Worm (Caenorhabditis elegans) whole organism, L2 larva: ENCODE data around the gene nhr-177.

Experiments used
- aly-2 ChIP-seq: fragments of 150-350 bp; optimal IDR thresholded peaks from 2 replicates; lab custom pipeline; 2014; ENCODE audit warnings: missing biosample characterization, missing genetic modification characterization
- ama-1 ChIP-seq: fragments of 150-350 bp; optimal IDR thresholded peaks from 2 replicates; lab custom pipeline; 2018; ENCODE audit warnings: inconsistent platforms
- ceh-16 ChIP-seq: fragments of 150-350 bp; optimal IDR thresholded peaks from 2 replicates; lab custom pipeline; 2014; ENCODE audit warnings: missing biosample characterization, missing genetic modification characterization
- egl-27 ChIP-seq: sonication (generic microtip); optimal IDR thresholded peaks from 3 replicates; lab custom pipeline; 2017; ENCODE audit warnings: missing biosample characterization, missing genetic modification reagents, missing genetic modification characterization
- elt-1 ChIP-seq: fragments of 150-350 bp; optimal IDR thresholded peaks from 2 replicates; lab custom pipeline; 2014; ENCODE audit warnings: missing biosample characterization, missing genetic modification characterization
- lin-39 ChIP-seq: fragments of 150-350 bp; optimal IDR thresholded peaks from 2 replicates; lab custom pipeline; 2014; ENCODE audit warnings: missing biosample characterization, missing genetic modification reagents, missing genetic modification characterization
- lsy-2 ChIP-seq, 2 experiments: fragments of 150-350 bp in 1 of 2; sonication (generic microtip) in 1 of 2; optimal IDR thresholded peaks; 2 replicates each; lab custom pipeline; 2014 to 2017; ENCODE audit warnings: missing biosample characterization in 2 of 2, missing genetic modification characterization in 2 of 2
- nhr-12 ChIP-seq: fragments of 150-350 bp; optimal IDR thresholded peaks from 2 replicates; lab custom pipeline; 2014; ENCODE audit warnings: missing biosample characterization, missing genetic modification characterization
- nhr-77 ChIP-seq: fragments of 150-350 bp; optimal IDR thresholded peaks from 2 replicates; lab custom pipeline; 2014; ENCODE audit warnings: missing biosample characterization, missing genetic modification characterization
- unc-55 ChIP-seq: fragments of 150-350 bp; sonication (generic microtip); optimal IDR thresholded peaks from 3 replicates; lab custom pipeline; 2014; ENCODE audit warnings: missing biosample characterization, missing genetic modification reagents, missing genetic modification characterization
- zag-1 ChIP-seq: fragments of 150-350 bp; optimal IDR thresholded peaks from 2 replicates; lab custom pipeline; 2014; ENCODE audit warnings: missing biosample characterization, missing genetic modification characterization

- no peak for TF ChIP-seq aly-2 (tag; lab: Kevin White, UChicago)
- no peak for TF ChIP-seq lin-39 (tag; lab: Kevin White, UChicago)
- TF ChIP-seq lsy-2 (tag; optimal IDR thresholded peaks at IDR 0.05; lab: Kevin White, UChicago): no peak
- TF ChIP-seq elt-1 (tag; lab: Kevin White, UChicago): no peak
- no peak for TF ChIP-seq nhr-12 (tag; lab: Kevin White, UChicago)
- TF ChIP-seq zag-1 (tag; lab: Kevin White, UChicago): no peak
- TF ChIP-seq egl-27 (tag; lab: Kevin White, UChicago): no peak
- TF ChIP-seq ama-1: no peak
- peak; percentile 37 for TF ChIP-seq ceh-16 (tag; lab: Kevin White, UChicago)
- no peak for TF ChIP-seq unc-55 (GFP tag; lab: Kevin White, UChicago)
- TF ChIP-seq nhr-77 (tag; lab: Kevin White, UChicago): no peak
Measured at ce11 chrV:1610097-1610496, at the start of gene nhr-177.
